Worm (Caenorhabditis elegans) whole organism, mixed stage, embryonic: ENCODE measurements around the gene F53C3.3.

Experiments
- blmp-1 ChIP-seq: fragments of 150-350 bp; optimal IDR thresholded peaks from 2 replicates; lab custom pipeline; 2014; ENCODE audit warnings: missing biosample characterization, missing genetic modification characterization
- ces-1 ChIP-seq: fragments of 150-350 bp; optimal IDR thresholded peaks from 2 replicates; lab custom pipeline; 2014; ENCODE audit warnings: missing biosample characterization, missing genetic modification reagents, missing genetic modification characterization
- lsy-2 ChIP-seq: fragments of 150-350 bp; optimal IDR thresholded peaks from 2 replicates; lab custom pipeline; 2014; ENCODE audit warnings: missing biosample characterization, missing genetic modification characterization
- nhr-12 ChIP-seq: fragments of 150-350 bp; optimal IDR thresholded peaks from 2 replicates; lab custom pipeline; 2014; ENCODE audit warnings: missing biosample characterization, missing genetic modification characterization
- nhr-2 ChIP-seq: fragments of 150-350 bp; optimal IDR thresholded peaks from 2 replicates; lab custom pipeline; 2014; ENCODE audit warnings: missing biosample characterization, missing genetic modification characterization
- nhr-237 ChIP-seq: fragments of 150-350 bp; optimal IDR thresholded peaks from 2 replicates; lab custom pipeline; 2014; ENCODE audit warnings: missing biosample characterization, missing genetic modification characterization
- pha-4 ChIP-seq: fragments of 150-350 bp; optimal IDR thresholded peaks from 2 replicates; lab custom pipeline; 2018; ENCODE audit warnings: missing biosample characterization, missing genetic modification reagents, missing genetic modification characterization
- snpc-4 ChIP-seq: fragments of 150-350 bp; optimal IDR thresholded peaks from 2 replicates; lab custom pipeline; 2014; ENCODE audit warnings: missing biosample characterization, missing genetic modification characterization
- sptf-1 ChIP-seq: sonication (generic microtip); optimal IDR thresholded peaks from 2 replicates; lab custom pipeline; 2017; ENCODE audit warnings: mild to moderate bottlenecking, missing genetic modification characterization, moderate library complexity, missing compliant biosample characterization
- unc-39 ChIP-seq: fragments of 150-350 bp; optimal IDR thresholded peaks from 2 replicates; lab custom pipeline; 2014; ENCODE audit warnings: missing biosample characterization, missing genetic modification characterization

ce11 chrII:3862053-3862452, 40.6 kb upstream of the F53C3.3 start:
- TF ChIP-seq nhr-2 (tag; lab: Kevin White, UChicago) (no peak), nhr-12 (tag; lab: Kevin White, UChicago) (no peak), ces-1 (GFP tag; lab: Kevin White, UChicago) (no peak), snpc-4 (tag; lab: Kevin White, UChicago) (no peak), lsy-2 (tag; lab: Kevin White, UChicago) (no peak), sptf-1 (no peak), pha-4 (no peak), blmp-1 (tag; lab: Kevin White, UChicago) (no peak), nhr-237 (tag; lab: Kevin White, UChicago) (no peak), unc-39 (tag; lab: Kevin White, UChicago) (no peak)
